Worm (Caenorhabditis elegans): ENCODE measurements around the gene Y48G9A.6.
A peak's percentile ranks its signal among the peaks of the same experiment; 100 is the strongest.

Y48G9A.6 gene

ce11 chrIII:2115322-2115721, 2.3 kb upstream of the Y48G9A.6 start:
- TF ChIP-seq ceh-44 (GFP tag; IDR thresholded peaks at IDR 0.05) (no peak), madf-9 (GFP tag; conservative IDR thresholded peaks at IDR 0.05) (no peak), ceh-28 (tag; optimal IDR thresholded peaks at IDR 0.05) (peak; percentile 51)

ce11 chrIII:2116797-2117196, 844 bp upstream of the Y48G9A.6 start, which contains the start of gene Y48G9A.11:
Y48G9A.11 (minus strand) TSS chrIII:2116897.
- no peak for TF ChIP-seq Y48G9A.11 (GFP tag; IDR thresholded peaks at IDR 0.05)
- TF ChIP-seq zag-1 (tag; optimal IDR thresholded peaks at IDR 0.05), result no peak
- no peak for TF ChIP-seq Y75B8A.6 (GFP tag; IDR thresholded peaks at IDR 0.05)
- TF ChIP-seq lim-7 (GFP tag; IDR thresholded peaks at IDR 0.05), result no peak
- TF ChIP-seq nhr-41 (GFP tag; IDR thresholded peaks at IDR 0.05), result no peak
- no peak for TF ChIP-seq dmd-9 (GFP tag; IDR thresholded peaks at IDR 0.05)
- TF ChIP-seq fos-1 (tag; optimal IDR thresholded peaks at IDR 0.05), result no peak
- no peak for TF ChIP-seq zip-11 (GFP tag; IDR thresholded peaks at IDR 0.05)
- no peak for TF ChIP-seq nhr-76 (tag; optimal IDR thresholded peaks at IDR 0.05)
- no peak for TF ChIP-seq mxl-2 (GFP tag; conservative IDR thresholded peaks at IDR 0.05)
- no peak for TF ChIP-seq nhr-11 (tag; optimal IDR thresholded peaks at IDR 0.05)
- no peak for TF ChIP-seq ceh-32 (tag; optimal IDR thresholded peaks at IDR 0.05; ENCODE audit: poor library complexity)
- TF ChIP-seq nhr-28 (tag; optimal IDR thresholded peaks at IDR 0.05), result no peak
- no peak for TF ChIP-seq jun-1 (tag; optimal IDR thresholded peaks at IDR 0.05)
- no peak for TF ChIP-seq aha-1 (tag)
- no peak for TF ChIP-seq Y5F2A.4 (GFP tag; optimal IDR thresholded peaks at IDR 0.05)

- TF ChIP-seq php-3 (GFP tag; IDR thresholded peaks at IDR 0.05) (no peak), pha-4 (GFP tag; IDR thresholded peaks at IDR 0.05) (no peak), pha-4 (tag; optimal IDR thresholded peaks at IDR 0.05) (no peak), lin-1 (GFP tag; IDR thresholded peaks at IDR 0.05) (no peak), daf-19 (GFP tag; conservative IDR thresholded peaks at IDR 0.05) (no peak), lin-13 (GFP tag; optimal IDR thresholded peaks at IDR 0.05) (no peak), skn-1 (tag; optimal IDR thresholded peaks at IDR 0.05) (no peak), nhr-111 (GFP tag; optimal IDR thresholded peaks at IDR 0.05) (no peak), lin-39 (tag; optimal IDR thresholded peaks at IDR 0.05) (no peak), pqm-1 (tag; optimal IDR thresholded peaks at IDR 0.05) (peak; percentile 82), hlh-11 (tag; optimal IDR thresholded peaks at IDR 0.05) (peak; percentile 11), lin-38 (GFP tag; IDR thresholded peaks at IDR 0.05) (no peak), daf-16 (GFP tag; optimal IDR thresholded peaks at IDR 0.05) (no peak), daf-16 (tag; optimal IDR thresholded peaks at IDR 0.05) (peak; percentile 61), ctbp-1 (GFP tag; IDR thresholded peaks at IDR 0.05) (no peak), nhr-28 (tag; optimal IDR thresholded peaks at IDR 0.05) (peak; percentile 60), ceh-20 (GFP tag; IDR thresholded peaks at IDR 0.05) (no peak), ceh-32 (tag; optimal IDR thresholded peaks at IDR 0.05; ENCODE audit: poor library complexity) (no peak), ceh-62 (tag; optimal IDR thresholded peaks at IDR 0.05) (no peak), arid-1 (GFP tag; conservative IDR thresholded peaks at IDR 0.05) (no peak), dmd-8 (GFP tag; IDR thresholded peaks at IDR 0.05) (no peak), ZK337.2 (GFP tag; IDR thresholded peaks at IDR 0.05) (no peak), lin-29 (GFP tag; IDR thresholded peaks at IDR 0.05) (no peak), hif-1 (tag; optimal IDR thresholded peaks at IDR 0.05) (no peak), nhr-48 (tag; optimal IDR thresholded peaks at IDR 0.05) (no peak), nhr-25 (tag; optimal IDR thresholded peaks at IDR 0.05; ENCODE audit: borderline replicate concordance, insufficient read depth) (no peak), zip-11 (GFP tag; IDR thresholded peaks at IDR 0.05) (no peak), saeg-2 (GFP tag; IDR thresholded peaks at IDR 0.05) (no peak), aha-1 (tag) (peak; percentile 9), mep-1 (tag; optimal IDR thresholded peaks at IDR 0.05) (no peak), sdz-12 (GFP tag; optimal IDR thresholded peaks at IDR 0.05) (no peak), F37D6.2 (tag; optimal IDR thresholded peaks at IDR 0.05) (no peak), T20F7.1 (GFP tag; optimal IDR thresholded peaks at IDR 0.05) (no peak), ceh-28 (tag; optimal IDR thresholded peaks at IDR 0.05) (no peak), unc-39 (tag; optimal IDR thresholded peaks at IDR 0.05) (no peak)
Observed at ce11 chrIII:2123673-2124187, 6.1 kb downstream of the Y48G9A.6 start, which contains the start of gene frl-1. frl-1 (plus strand) TSS chrIII:2124137.
